Worm (Caenorhabditis elegans) whole organism, L1 larva: Measurements from ENCODE around the gene R02D5.10.

Experiments
- ces-1 ChIP-seq: fragments of 150-350 bp; optimal IDR thresholded peaks from 2 replicates; lab custom pipeline; 2014; ENCODE audit warnings: missing biosample characterization, missing genetic modification reagents, missing genetic modification characterization
- fkh-8 ChIP-seq: sonication (generic microtip); optimal IDR thresholded peaks from 2 replicates; lab custom pipeline; 2016; ENCODE audit warnings: mild to moderate bottlenecking, missing genetic modification characterization, missing compliant biosample characterization
- mep-1 ChIP-seq: fragments of 150-350 bp; optimal IDR thresholded peaks from 2 replicates; lab custom pipeline; 2014; ENCODE audit warnings: missing biosample characterization, missing genetic modification characterization
- nhr-237 ChIP-seq: fragments of 150-350 bp; optimal IDR thresholded peaks from 2 replicates; lab custom pipeline; 2014; ENCODE audit warnings: missing biosample characterization, missing genetic modification characterization
- skn-1 ChIP-seq: fragments of 150-350 bp; optimal IDR thresholded peaks from 2 replicates; lab custom pipeline; 2014; ENCODE audit warnings: missing biosample characterization, missing genetic modification characterization

ce11 chrV:14532374-14532773, 50.3 kb downstream of the R02D5.10 start:
- TF ChIP-seq fkh-8 (peak; percentile 83), nhr-237 (tag; lab: Kevin White, UChicago) (no peak), mep-1 (tag; lab: Kevin White, UChicago) (no peak), skn-1 (tag; lab: Kevin White, UChicago) (no peak), ces-1 (GFP tag; lab: Kevin White, UChicago) (no peak)
